Worm (Caenorhabditis elegans): ENCODE data around the gene clec-146.

Gene clec-146

DNA sequence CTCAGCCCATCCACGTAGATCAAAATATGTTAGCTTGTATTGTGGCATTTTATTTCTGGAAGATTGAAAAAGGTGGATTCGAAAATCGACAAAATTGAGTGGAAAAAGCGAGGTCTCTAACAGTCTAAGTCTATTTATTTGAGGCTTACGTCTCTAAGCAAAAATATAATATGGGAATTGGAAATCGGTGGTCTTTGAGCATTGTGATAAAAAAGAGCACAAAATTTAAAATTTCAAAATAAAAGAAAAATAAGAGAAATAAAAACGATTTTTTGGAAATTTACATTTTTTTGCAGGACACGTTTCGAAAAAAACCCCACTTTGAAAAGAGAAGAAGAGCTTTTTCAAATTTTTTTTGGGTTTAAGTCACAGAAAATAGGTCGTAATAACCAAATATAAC, 19.5 kb upstream of the clec-146 start, which contains the start of gene gst-15:
TSS of gene gst-15 (minus strand) at position 101 of the 400 bp plus-strand sequence.
- TF ChIP-seq him-1 (tag; optimal IDR thresholded peaks at IDR 0.05): no peak
- TF ChIP-seq W03F9.2 (tag; optimal IDR thresholded peaks at IDR 0.05): no peak
- no peak for TF ChIP-seq dao-5 (tag; optimal IDR thresholded peaks at IDR 0.05)

DNA sequence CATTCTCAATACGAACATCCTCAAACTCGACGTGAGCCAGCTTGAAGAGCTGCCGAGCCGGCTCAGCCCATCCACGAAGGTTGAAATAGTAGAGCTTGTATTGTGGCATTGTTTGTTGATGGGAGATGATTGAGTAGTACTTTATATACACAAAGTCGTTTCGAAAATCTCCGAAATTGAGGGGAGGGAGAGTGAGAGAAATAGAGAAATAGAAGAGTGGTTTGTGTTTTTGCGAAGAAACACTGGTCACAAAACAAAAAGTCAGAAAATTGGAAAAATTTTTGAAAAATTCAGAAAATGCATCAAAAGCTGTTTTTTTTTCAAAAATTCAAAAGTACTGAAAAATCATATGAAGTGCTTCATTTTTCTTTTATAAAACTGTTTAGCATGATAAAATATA, 17.6 kb upstream of the clec-146 start, which contains the start of gene gst-24:
TSS of gene gst-24 (minus strand) at position 181 of the 400 bp plus-strand sequence.
- no peak for TF ChIP-seq him-1 (tag; optimal IDR thresholded peaks at IDR 0.05)
- no peak for TF ChIP-seq W03F9.2 (tag; optimal IDR thresholded peaks at IDR 0.05)
- TF ChIP-seq dao-5 (tag; optimal IDR thresholded peaks at IDR 0.05): no peak

DNA sequence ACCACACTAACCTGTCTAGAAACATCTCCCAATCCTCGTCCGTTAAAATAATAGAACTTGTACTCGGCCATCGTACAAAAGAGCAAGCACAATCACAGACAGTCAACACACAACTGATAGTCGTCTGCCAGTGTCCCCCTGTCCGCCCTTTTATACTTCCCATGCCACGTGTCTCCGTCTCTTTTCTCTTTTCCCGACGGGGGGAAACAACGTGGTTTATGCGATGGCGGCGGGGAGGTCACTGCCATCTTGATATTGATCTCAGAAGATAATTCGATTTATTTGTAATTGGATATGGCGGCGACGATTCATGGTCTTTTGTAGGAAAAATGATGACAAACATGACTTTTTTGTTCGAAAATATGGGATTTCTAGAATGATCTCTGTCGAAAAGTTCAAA, 16.1 kb upstream of the clec-146 start, which contains the start of gene gst-20:
TSS of gene gst-20 (minus strand) at position 170 of the 400 bp plus-strand sequence.
- TF ChIP-seq W03F9.2 (tag; optimal IDR thresholded peaks at IDR 0.05) (no peak), him-1 (tag; optimal IDR thresholded peaks at IDR 0.05) (no peak), dao-5 (tag; optimal IDR thresholded peaks at IDR 0.05) (no peak)

DNA sequence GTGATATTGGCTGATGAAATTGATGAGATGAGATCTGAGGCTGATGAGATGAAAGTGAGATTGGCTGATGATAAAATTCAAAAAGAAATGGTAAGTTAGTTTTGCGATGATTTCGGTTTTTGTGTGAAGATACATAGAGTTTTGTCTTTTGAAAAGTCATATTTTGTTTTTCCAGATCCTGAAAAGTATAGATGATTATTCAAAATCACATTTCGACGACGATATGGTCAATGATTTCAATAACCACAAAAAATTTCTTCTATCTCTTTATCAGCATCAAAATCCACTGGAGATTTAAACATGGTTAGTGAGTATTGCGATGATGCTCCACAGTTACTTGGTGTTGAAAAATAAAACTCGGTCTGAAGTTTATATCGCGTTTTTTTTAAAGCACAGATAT, 7.3 kb upstream of the clec-146 start, which contains the start of gene csp-1:
TSS of gene csp-1 (plus strand) at position 301 of the 400 bp plus-strand sequence.
- TF ChIP-seq W03F9.2 (tag; optimal IDR thresholded peaks at IDR 0.05) (no peak), dao-5 (tag; optimal IDR thresholded peaks at IDR 0.05) (no peak), him-1 (tag; optimal IDR thresholded peaks at IDR 0.05) (no peak)

DNA sequence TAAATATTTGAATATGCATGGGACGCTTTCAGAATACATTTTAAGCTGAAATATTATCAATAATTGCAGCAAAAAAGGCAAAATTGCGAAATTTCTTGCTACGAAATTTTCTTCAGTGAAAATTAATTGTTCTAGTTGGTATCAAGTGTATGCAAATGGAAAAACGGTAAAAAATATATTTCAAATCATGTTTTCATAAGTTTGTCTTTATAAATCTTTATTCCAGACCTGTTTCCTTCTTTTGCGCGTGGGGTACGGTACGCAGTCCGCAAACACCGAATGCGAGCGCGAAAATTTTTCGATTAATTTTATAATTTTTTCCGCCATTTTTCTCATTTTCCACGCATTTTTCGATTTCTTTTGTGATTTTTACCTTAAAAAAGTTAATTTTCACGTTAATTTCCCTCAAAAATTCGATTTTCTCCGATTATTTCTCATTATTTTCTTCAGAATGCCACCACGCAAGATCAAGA, 3.0 kb upstream of the clec-146 start, which contains the start of the genes fbxc-23 and csc-1:
TSS of gene fbxc-23 (minus strand) at position 51 of the 473 bp plus-strand sequence.
TSS of gene csc-1 (plus strand) at position 451 of the 473 bp plus-strand sequence.
- TF ChIP-seq W03F9.2 (tag; optimal IDR thresholded peaks at IDR 0.05) (peak; percentile 52), him-1 (tag; optimal IDR thresholded peaks at IDR 0.05) (no peak)

DNA sequence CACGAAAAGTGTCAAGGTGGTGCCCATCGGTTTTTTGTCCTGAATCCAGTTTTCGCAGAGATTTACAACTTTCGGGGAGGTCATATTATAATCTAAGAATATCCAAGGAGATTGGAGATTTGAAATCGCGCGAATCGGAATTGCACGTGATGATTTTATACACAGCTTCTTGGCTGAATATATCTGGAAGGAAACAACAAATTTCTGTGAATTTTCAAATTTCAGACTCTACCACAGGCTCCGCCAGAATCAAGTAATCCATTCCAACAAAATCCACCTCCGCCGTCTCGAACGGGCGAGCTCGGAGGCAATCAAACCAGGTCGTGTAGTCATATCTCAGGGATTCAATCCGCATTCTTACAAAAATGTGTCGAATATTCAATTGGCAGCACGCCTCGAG, 1.7 kb upstream of the clec-146 start:
- TF ChIP-seq W03F9.2 (tag; optimal IDR thresholded peaks at IDR 0.05) (no peak), dao-5 (tag; optimal IDR thresholded peaks at IDR 0.05) (no peak), him-1 (tag; optimal IDR thresholded peaks at IDR 0.05) (no peak)

DNA sequence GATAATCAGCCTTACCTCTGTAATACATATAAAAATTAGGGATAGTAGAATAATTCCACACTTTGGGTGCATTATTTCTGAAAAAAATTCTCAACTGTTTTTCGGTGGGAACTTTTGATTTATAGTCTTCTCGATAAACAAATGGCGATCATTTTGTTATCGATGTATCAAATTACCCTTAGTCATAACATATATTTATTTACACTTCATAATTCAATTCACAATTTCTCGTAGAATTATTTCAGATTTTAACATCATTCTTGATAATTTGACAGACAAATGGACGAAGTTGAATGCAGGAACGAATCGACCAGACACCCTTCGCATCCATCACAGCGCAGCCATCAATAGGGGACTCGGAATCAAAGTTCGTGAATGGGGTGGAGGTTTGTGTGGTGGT, 3.1 kb downstream of the clec-146 start, which contains the start of gene clec-145:
TSS of gene clec-145 (minus strand) at position 101 of the 400 bp plus-strand sequence.
- no peak for TF ChIP-seq W03F9.2 (tag; optimal IDR thresholded peaks at IDR 0.05)
- TF ChIP-seq dao-5 (tag; optimal IDR thresholded peaks at IDR 0.05): no peak
- no peak for TF ChIP-seq him-1 (tag; optimal IDR thresholded peaks at IDR 0.05)

DNA sequence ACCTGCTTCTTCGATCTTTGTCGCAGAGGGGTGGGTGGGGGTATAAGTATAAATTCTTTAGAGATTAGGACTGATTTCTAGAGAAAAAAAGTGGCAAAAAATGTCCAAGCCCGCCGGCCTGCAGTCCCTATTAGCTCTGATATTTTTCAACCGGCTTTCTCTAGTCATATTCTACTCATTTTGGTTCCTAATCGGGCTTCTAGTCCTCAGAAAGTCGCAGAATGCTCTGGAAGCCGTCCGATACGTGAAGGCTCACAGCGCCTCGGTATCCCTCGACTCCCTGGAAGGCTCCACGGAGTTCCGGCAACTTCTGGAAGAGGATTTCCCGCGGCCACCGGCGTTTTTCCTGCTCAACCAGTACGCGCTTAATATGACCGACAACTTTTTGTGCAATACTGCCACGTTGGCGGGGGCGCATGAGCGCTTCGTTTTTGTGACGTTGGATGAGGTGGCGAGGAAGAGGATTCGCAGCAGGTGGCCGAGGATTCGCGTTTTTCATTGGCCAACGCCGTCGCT, 7.9 kb downstream of the clec-146 start, which contains the start of gene Y48E1B.8:
TSS of gene Y48E1B.8 (plus strand) at position 51 of the 516 bp plus-strand sequence.
- TF ChIP-seq W03F9.2 (tag; optimal IDR thresholded peaks at IDR 0.05) (no peak), him-1 (tag; optimal IDR thresholded peaks at IDR 0.05) (no peak), dao-5 (tag; optimal IDR thresholded peaks at IDR 0.05) (no peak)

DNA sequence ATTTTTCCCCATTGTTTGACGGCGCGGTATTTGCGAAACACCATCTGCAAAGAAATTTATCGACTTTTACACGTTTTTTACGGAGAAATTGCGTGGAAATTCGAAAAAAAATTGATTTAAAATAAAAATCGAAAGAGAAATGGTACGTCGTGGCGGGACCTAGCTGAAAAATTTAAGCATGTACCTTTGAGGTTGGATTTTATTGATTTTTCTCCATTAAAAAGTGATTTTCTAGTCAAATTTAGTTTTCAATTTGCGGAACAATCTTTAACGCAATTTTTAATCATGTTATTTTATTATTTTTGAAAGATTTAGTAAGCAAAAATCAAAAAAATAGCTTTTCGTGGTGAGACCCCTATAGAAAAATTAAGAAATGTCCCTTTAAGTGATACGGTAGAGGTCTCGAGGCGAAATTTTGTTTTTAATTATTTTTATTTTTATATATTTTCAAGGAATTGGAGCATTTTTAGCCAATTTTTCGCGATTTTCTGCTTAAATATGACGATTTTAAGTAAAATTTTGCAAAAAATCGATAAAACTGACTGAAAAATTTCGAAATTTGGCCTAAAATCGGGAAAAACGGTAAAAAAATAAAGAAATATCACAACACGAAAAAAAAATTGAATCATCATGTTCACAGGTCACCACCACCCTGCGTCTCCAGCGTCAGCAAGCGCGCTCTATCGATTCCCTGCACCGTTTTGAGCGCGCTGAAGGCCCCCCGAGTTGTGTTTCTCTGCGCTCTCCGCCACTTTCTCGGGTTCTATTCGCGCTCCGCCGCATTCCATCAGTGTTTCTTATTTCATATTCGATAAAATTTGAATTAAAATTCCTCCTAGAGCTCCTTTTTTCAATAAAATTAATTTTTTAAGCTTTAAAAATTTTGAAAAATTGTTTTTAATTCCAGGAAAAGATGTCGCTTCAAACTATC, 18.3 kb downstream of the clec-146 start, which contains the start of the genes mrpl-37 and lin-38:
TSS of gene mrpl-37 (minus strand) at position 51 of the 931 bp plus-strand sequence.
TSS of gene lin-38 (plus strand) at position 908 of the 931 bp plus-strand sequence.
- TF ChIP-seq dao-5 (tag; optimal IDR thresholded peaks at IDR 0.05): no peak

DNA sequence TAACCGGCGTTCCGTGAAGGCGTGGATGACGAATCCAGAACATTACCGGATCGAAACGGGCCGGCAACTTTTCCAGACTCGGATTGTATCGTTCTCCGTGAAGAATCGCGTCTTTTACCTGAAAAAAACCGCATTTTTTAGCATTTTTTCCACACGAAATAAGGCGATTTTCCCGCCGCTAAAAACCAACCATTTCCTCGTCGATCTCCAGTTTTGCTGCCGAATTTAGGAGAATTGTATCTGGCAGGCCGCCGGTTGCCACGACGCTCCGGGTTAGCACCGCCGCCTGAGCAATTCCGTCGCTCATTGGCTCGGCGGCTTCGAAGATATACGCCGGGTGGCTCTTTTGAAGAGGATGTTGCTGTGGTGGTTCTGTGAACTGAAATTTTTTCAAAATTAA, 19.2 kb downstream of the clec-146 start:
- TF ChIP-seq dao-5 (tag; optimal IDR thresholded peaks at IDR 0.05) (no peak), him-1 (tag; optimal IDR thresholded peaks at IDR 0.05) (no peak), W03F9.2 (tag; optimal IDR thresholded peaks at IDR 0.05) (no peak)

DNA sequence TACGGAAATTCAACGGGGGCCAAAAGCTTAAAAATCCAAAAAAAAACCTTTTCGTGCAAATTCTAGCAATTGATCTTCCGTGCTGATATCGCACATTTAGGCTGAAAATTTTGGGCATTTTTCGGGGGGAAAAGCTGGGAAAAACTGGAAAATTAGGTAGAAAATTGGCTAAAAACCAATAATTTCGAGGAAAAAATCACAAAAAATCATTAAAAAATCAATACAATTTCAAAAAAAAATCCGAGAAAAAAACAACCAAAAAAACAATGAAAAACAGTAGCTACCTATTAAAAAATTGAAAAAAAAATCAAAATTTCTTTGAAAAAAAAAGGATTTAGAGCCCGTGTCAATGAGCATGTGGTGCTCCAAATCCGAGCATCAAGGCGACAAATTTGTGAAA, 25.7 kb downstream of the clec-146 start, which contains the start of gene Y48E1B.3:
TSS of gene Y48E1B.3 (minus strand) at position 101 of the 400 bp plus-strand sequence.
- TF ChIP-seq him-1 (tag; optimal IDR thresholded peaks at IDR 0.05): no peak
- TF ChIP-seq dao-5 (tag; optimal IDR thresholded peaks at IDR 0.05): no peak
- TF ChIP-seq W03F9.2 (tag; optimal IDR thresholded peaks at IDR 0.05): no peak

DNA sequence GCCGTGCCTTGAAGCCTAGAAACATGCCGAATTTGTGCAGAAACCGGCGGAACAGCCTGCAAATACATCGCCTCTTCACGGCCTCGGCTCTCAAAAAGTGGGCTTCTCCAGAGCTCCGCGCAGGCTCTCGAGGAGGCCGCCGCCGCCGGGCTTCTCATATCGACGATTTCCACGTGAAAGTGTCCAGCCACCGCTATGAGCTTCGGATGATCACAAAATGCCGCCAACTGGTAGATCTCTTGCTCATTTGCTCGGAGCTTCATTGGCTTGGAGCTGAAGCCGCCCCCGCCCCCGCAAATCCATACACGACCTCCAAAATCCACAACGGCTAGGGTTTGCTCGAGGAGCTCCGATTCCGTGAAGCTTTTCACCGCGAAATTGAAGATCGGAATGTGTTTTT, 33.0 kb downstream of the clec-146 start:
- TF ChIP-seq W03F9.2 (tag; optimal IDR thresholded peaks at IDR 0.05) (no peak), dao-5 (tag; optimal IDR thresholded peaks at IDR 0.05) (no peak)

DNA sequence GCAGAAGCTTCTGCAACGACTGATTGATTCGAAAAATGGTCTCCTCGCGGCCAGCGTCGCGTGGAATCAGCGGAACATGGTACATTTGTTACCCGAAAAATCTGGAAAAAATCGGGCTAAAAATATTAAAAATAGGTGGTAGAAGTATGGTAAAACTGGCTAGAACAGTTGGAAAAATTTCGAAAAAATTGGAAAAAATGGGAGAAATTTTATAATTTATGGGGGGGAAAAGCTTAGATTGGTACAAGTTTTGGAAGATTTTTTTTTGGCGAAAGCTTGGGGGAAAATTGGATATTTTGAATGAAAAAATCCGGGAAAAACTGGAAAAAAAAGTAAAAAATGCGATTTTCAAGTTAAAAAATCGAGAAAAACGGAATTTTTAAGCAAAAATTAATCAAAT, 46.0 kb downstream of the clec-146 start, which contains the start of gene ddl-2:
TSS of gene ddl-2 (minus strand) at position 101 of the 400 bp plus-strand sequence.
- TF ChIP-seq W03F9.2 (tag; optimal IDR thresholded peaks at IDR 0.05) (no peak), him-1 (tag; optimal IDR thresholded peaks at IDR 0.05) (no peak), dao-5 (tag; optimal IDR thresholded peaks at IDR 0.05) (no peak)

Data from whole organism, L4/young adult.